Worm (Caenorhabditis elegans): ENCODE data around the gene adk-1.
"Not testable (repeated sequence)": the region's sequence is repeated elsewhere in the genome, so short reads cannot be mapped to it uniquely, and the experiment has no call there.

Gene adk-1

DNA sequence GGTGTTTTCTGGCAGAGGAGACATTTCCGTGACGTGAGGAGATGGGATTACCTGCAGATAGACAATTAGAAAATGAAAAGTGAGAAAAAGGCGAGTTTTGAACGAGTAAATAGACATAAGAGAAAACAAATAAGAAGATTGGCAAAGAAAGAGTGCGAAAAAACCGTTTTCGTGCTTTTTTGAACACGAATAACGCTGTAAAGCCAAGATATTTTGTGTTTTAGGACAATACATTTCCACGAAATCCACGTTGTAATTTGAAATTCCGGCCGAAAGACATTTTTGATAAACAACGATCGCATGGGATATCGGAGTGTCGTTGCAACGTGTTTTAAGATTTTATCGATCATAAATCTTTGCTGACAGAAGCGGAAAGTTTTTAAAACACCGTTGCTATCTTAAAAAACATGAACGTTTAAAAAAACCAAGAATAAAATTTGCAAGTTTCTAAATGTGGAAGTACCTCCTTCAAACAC is at the start of gene adk-1:
TSS of gene adk-1 (minus strand) at position 51 of the 476 bp plus-strand sequence.
- TF ChIP-seq blmp-1 (tag; optimal IDR thresholded peaks at IDR 0.05) = peak; percentile 6
- peak; percentile 12 to 68 for TF ChIP-seq lin-35 (GFP tag; optimal IDR thresholded peaks at IDR 0.05)
- peak in 2 of 3 experiments; percentile 57 to 75 for TF ChIP-seq dpl-1 (GFP tag; optimal IDR thresholded peaks at IDR 0.05)
- TF ChIP-seq lsy-2 (tag; optimal IDR thresholded peaks at IDR 0.05) = peak; percentile 11 to 49
- peak in 1 of 2 experiments; percentile 68 for TF ChIP-seq efl-1 (optimal IDR thresholded peaks at IDR 0.05)
- peak; percentile 73 to 97 for TF ChIP-seq efl-1 (GFP tag; optimal IDR thresholded peaks at IDR 0.05 in 1 of 2)
- peak; percentile 2 for TF ChIP-seq xbp-1 (tag; optimal IDR thresholded peaks at IDR 0.05)
- TF ChIP-seq alr-1 (tag; optimal IDR thresholded peaks at IDR 0.05; ENCODE audit: borderline replicate concordance) = no peak
- TF ChIP-seq lin-13 (GFP tag; optimal IDR thresholded peaks at IDR 0.05) = no peak

DNA sequence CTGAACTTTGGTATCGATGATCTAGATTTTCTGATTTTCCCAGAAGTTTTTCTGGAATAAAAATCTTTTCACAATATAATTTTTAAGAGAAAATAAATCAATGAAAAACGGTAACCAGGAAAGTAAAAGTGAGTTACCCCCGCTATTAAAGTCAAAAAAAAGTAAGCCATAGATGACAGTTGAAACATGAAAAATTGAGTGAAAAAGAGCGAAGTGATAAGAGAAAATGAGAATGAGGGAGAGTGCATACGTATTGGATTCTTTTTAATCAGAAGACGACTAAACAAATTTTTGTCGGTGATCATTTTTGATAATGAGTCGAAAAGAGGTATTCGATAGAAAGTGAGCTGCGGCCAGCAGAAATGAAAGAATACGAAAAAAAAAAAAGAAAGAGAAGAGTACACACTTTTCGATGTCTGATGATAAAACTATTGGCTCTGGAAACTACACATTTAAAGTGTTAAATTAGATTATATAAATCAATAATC is 48.9 kb upstream of the adk-1 start, which contains the start of gene gtl-1:
TSS of gene gtl-1 (minus strand) at position 51 of the 488 bp plus-strand sequence.
- no peak for TF ChIP-seq C16A3.4 (tag; optimal IDR thresholded peaks at IDR 0.05)
- TF ChIP-seq efl-1 (optimal IDR thresholded peaks at IDR 0.05) = no peak
- TF ChIP-seq efl-1 (GFP tag; optimal IDR thresholded peaks at IDR 0.05 in 1 of 2) = peak in 1 of 2 experiments; percentile 49
- peak; percentile 52 for TF ChIP-seq elt-2 (tag; optimal IDR thresholded peaks at IDR 0.05)
- TF ChIP-seq dpl-1 (GFP tag; optimal IDR thresholded peaks at IDR 0.05) = no peak

- TF ChIP-seq pax-3 (tag; optimal IDR thresholded peaks at IDR 0.05) (no peak), irx-1 (tag; optimal IDR thresholded peaks at IDR 0.05) (no peak), pqm-1 (tag; optimal IDR thresholded peaks at IDR 0.05) (peak; percentile 73), nhr-19 (GFP tag; conservative IDR thresholded peaks at IDR 0.05) (no peak), elt-2 (tag; optimal IDR thresholded peaks at IDR 0.05) (peak; percentile 66), nhr-84 (tag; optimal IDR thresholded peaks at IDR 0.05) (no peak), aly-2 (tag; optimal IDR thresholded peaks at IDR 0.05) (no peak), nhr-85 (tag) (no peak), fkh-8 (tag; optimal IDR thresholded peaks at IDR 0.05) (no peak), unc-30 (tag; optimal IDR thresholded peaks at IDR 0.05) (no peak), tlp-1 (tag; optimal IDR thresholded peaks at IDR 0.05) (peak; percentile 7), ztf-11 (tag; optimal IDR thresholded peaks at IDR 0.05) (no peak), nhr-237 (tag; optimal IDR thresholded peaks at IDR 0.05) (no peak), isw-1 (GFP tag; IDR thresholded peaks at IDR 0.05) (no peak)
Observed at ce11 chrIV:11257476-11257875, 46.8 kb upstream of the adk-1 start.

DNA sequence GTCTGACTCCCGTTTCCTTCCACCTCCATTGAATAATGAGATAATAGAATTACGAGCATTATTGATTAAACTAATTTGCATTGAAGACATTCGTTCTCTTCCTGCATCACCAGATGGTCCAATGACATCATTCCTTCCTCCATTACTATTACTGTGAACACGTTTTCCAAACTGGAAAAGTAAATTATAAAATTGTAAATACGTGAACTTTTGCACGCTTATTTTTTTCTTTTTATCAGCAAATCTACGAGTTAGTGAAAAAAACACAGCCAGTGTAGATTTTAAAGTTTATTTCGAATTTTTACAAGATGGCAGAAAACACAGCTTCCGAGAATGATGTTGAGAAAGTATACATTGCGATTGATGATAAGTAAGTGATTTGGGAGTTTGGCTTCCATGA is 43.1 kb upstream of the adk-1 start, which contains the start of gene C05C12.1:
TSS of gene C05C12.1 (plus strand) at position 301 of the 400 bp plus-strand sequence.
- TF ChIP-seq efl-1 (optimal IDR thresholded peaks at IDR 0.05) = not testable (repeated sequence)
- peak in 1 of 2 experiments; percentile 8 for TF ChIP-seq efl-1 (GFP tag; optimal IDR thresholded peaks at IDR 0.05 in 1 of 2)

- TF ChIP-seq efl-1 (optimal IDR thresholded peaks at IDR 0.05) (no peak), efl-1 (GFP tag; optimal IDR thresholded peaks at IDR 0.05 in 1 of 2) (peak in 1 of 2 experiments; percentile 14), lin-13 (GFP tag; optimal IDR thresholded peaks at IDR 0.05) (no peak), xbp-1 (tag; optimal IDR thresholded peaks at IDR 0.05) (no peak), elt-2 (tag; optimal IDR thresholded peaks at IDR 0.05) (peak; percentile 18)
Observed at ce11 chrIV:11248031-11248631, 37.5 kb upstream of the adk-1 start, which contains the start of gene C05C12.4. Gene C05C12.4 (minus strand): TSS chrIV:11248081.

ce11 chrIV:11247434-11247833 is 36.8 kb upstream of the adk-1 start:
- TF ChIP-seq C16A3.4 (tag; optimal IDR thresholded peaks at IDR 0.05) (peak; percentile 26), lir-3 (tag; optimal IDR thresholded peaks at IDR 0.05; ENCODE audit: poor library complexity) (no peak)

ce11 chrIV:11241368-11241767 is 30.7 kb upstream of the adk-1 start, which contains the start of gene C05C12.6:
Gene C05C12.6 (minus strand): TSS chrIV:11241468.
- TF ChIP-seq mdl-1 (tag; optimal IDR thresholded peaks at IDR 0.05) = no peak
- TF ChIP-seq nhr-77 (tag; optimal IDR thresholded peaks at IDR 0.05) = no peak
- TF ChIP-seq ceh-82 (tag; optimal IDR thresholded peaks at IDR 0.05) = no peak
- TF ChIP-seq nhr-84 (tag; optimal IDR thresholded peaks at IDR 0.05) = no peak
- no peak for TF ChIP-seq ceh-63 (GFP tag; optimal IDR thresholded peaks at IDR 0.05)
- TF ChIP-seq hlh-4 (tag; optimal IDR thresholded peaks at IDR 0.05) = no peak
